Fruit fly (Drosophila melanogaster) whole organism, prepupa: ENCODE data around the gene CG14050.
A peak's percentile ranks its signal among the peaks of the same experiment; 100 is the strongest.

Experiments used
- Blimp-1 ChIP-seq: fragments of 200-800 bp; sonication (Bioruptor generic); optimal IDR thresholded peaks from 3 replicates; lab custom pipeline; 2017; ENCODE audit warnings: missing biosample characterization, missing genetic modification characterization, mild to moderate bottlenecking, moderate library complexity, missing genetic modification reagents
- CG10631 ChIP-seq: fragments of 200-800 bp; sonication (Bioruptor generic); optimal IDR thresholded peaks from 2 replicates; lab custom pipeline; 2016; ENCODE audit warnings: missing biosample characterization, missing genetic modification characterization
- CG10669 ChIP-seq: fragments of 200-800 bp; sonication (Bioruptor generic); optimal IDR thresholded peaks from 3 replicates; lab custom pipeline; 2018; ENCODE audit warnings: missing biosample characterization, mild to moderate bottlenecking, missing genetic modification characterization, moderate library complexity
- CG11762 ChIP-seq: fragments of 200-800 bp; sonication (Bioruptor generic); optimal IDR thresholded peaks from 3 replicates; lab custom pipeline; 2016; ENCODE audit warnings: missing biosample characterization, missing genetic modification characterization; ENCODE audit not compliant: insufficient read depth
- CG15336 ChIP-seq: fragments of 200-800 bp; sonication (Bioruptor generic); IDR thresholded peaks from 2 replicates; pipeline ENCODE4 v1.3.6; 2022; ENCODE audit warnings: missing biosample characterization, missing genetic modification characterization
- CG1621 ChIP-seq: fragments of 200-800 bp; sonication (Bioruptor generic); optimal IDR thresholded peaks from 3 replicates; lab custom pipeline; 2018; ENCODE audit warnings: missing biosample characterization, mild to moderate bottlenecking, missing genetic modification characterization
- CG16779 ChIP-seq: fragments of 200-800 bp; sonication (Bioruptor generic); optimal IDR thresholded peaks from 3 replicates; lab custom pipeline; 2017; ENCODE audit warnings: missing biosample characterization, mild to moderate bottlenecking, missing genetic modification characterization
- CG32006 ChIP-seq: fragments of 200-800 bp; sonication (Bioruptor generic); optimal IDR thresholded peaks from 3 replicates; lab custom pipeline; 2017; ENCODE audit warnings: missing biosample characterization, mild to moderate bottlenecking, missing genetic modification characterization
- CG34406 ChIP-seq: fragments of 200-800 bp; sonication (Bioruptor generic); optimal IDR thresholded peaks from 3 replicates; lab custom pipeline; 2016; ENCODE audit warnings: missing biosample characterization, missing genetic modification characterization
- CG3919 ChIP-seq: fragments of 200-800 bp; sonication (Bioruptor generic); optimal IDR thresholded peaks from 3 replicates; lab custom pipeline; 2016; ENCODE audit warnings: missing biosample characterization, missing genetic modification characterization
- CG6163 ChIP-seq: fragments of 200-800 bp; sonication (Bioruptor generic); IDR thresholded peaks from 3 replicates; pipeline ENCODE4 v1.3.6; 2022; ENCODE audit warnings: missing biosample characterization, missing genetic modification characterization
- CG6276 ChIP-seq: fragments of 200-800 bp; sonication (Bioruptor generic); optimal IDR thresholded peaks from 2 replicates; lab custom pipeline; 2017; ENCODE audit warnings: missing biosample characterization, mild to moderate bottlenecking, missing genetic modification characterization
- CG6792 ChIP-seq: fragments of 200-800 bp; sonication (Bioruptor generic); optimal IDR thresholded peaks from 3 replicates; lab custom pipeline; 2016; ENCODE audit warnings: missing biosample characterization, missing genetic modification characterization
- CG6808 ChIP-seq: fragments of 200-800 bp; sonication (Bioruptor generic); optimal IDR thresholded peaks from 3 replicates; lab custom pipeline; 2017; ENCODE audit warnings: missing biosample characterization, missing genetic modification characterization, mild to moderate bottlenecking, moderate library complexity, missing genetic modification reagents
- CG6854 ChIP-seq: fragments of 200-800 bp; sonication (Bioruptor generic); optimal IDR thresholded peaks from 2 replicates; lab custom pipeline; 2017; ENCODE audit warnings: missing biosample characterization, mild to moderate bottlenecking, missing genetic modification characterization
- CG7368 ChIP-seq: fragments of 200-800 bp; sonication (Bioruptor generic); optimal IDR thresholded peaks from 3 replicates; lab custom pipeline; 2016; ENCODE audit warnings: missing biosample characterization, missing genetic modification characterization
- CG8119 ChIP-seq: fragments of 200-800 bp; sonication (Bioruptor generic); IDR thresholded peaks from 3 replicates; pipeline ENCODE4 v1.3.6; 2022; ENCODE audit warnings: missing biosample characterization, missing genetic modification characterization
- CG8319 ChIP-seq: fragments of 200-800 bp; sonication (Bioruptor generic); optimal IDR thresholded peaks from 3 replicates; lab custom pipeline; 2016; ENCODE audit warnings: missing biosample characterization, missing genetic modification characterization
- Eip75B ChIP-seq: fragments of 200-800 bp; sonication (Bioruptor generic); optimal IDR thresholded peaks from 3 replicates; lab custom pipeline; 2016; ENCODE audit warnings: missing biosample characterization, missing genetic modification characterization
- Eip78C ChIP-seq: fragments of 200-800 bp; sonication (Bioruptor generic); peaks from one replicate; lab custom pipeline; 2016; ENCODE audit warnings: missing biosample characterization, missing genetic modification characterization
- Eip93F ChIP-seq: fragments of 200-800 bp; sonication (Bioruptor generic); optimal IDR thresholded peaks from 2 replicates; lab custom pipeline; 2016; ENCODE audit warnings: missing biosample characterization, mild to moderate bottlenecking, missing genetic modification characterization
- Gug ChIP-seq: fragments of 200-800 bp; sonication (Bioruptor generic); IDR thresholded peaks from 2 replicates; pipeline ENCODE4 v1.3.6; 2022; ENCODE audit warnings: missing biosample characterization, missing genetic modification characterization
- Hr38 ChIP-seq: sonication (Bioruptor generic); optimal IDR thresholded peaks from 2 replicates; lab custom pipeline; 2016; ENCODE audit warnings: missing biosample characterization, missing genetic modification characterization
- Lpt ChIP-seq: fragments of 200-800 bp; sonication (Bioruptor generic); optimal IDR thresholded peaks from 3 replicates; lab custom pipeline; 2016; ENCODE audit warnings: missing biosample characterization, missing genetic modification characterization
- Met ChIP-seq: fragments of 200-800 bp; sonication (Bioruptor generic); optimal IDR thresholded peaks from 3 replicates; lab custom pipeline; 2016; ENCODE audit warnings: missing biosample characterization, missing genetic modification characterization
- OdsH ChIP-seq: fragments of 200-800 bp; sonication (Bioruptor generic); optimal IDR thresholded peaks from 3 replicates; lab custom pipeline; 2016; ENCODE audit warnings: missing biosample characterization, missing genetic modification characterization
- Sox15 ChIP-seq: fragments of 200-800 bp; sonication (Bioruptor generic); optimal IDR thresholded peaks from 3 replicates; lab custom pipeline; 2016; ENCODE audit warnings: missing biosample characterization, missing genetic modification characterization
- achi ChIP-seq: fragments of 200-800 bp; sonication (Bioruptor generic); optimal IDR thresholded peaks from 3 replicates; lab custom pipeline; 2016; ENCODE audit warnings: missing biosample characterization, missing genetic modification characterization
- acj6 ChIP-seq: fragments of 200-800 bp; sonication (Bioruptor generic); optimal IDR thresholded peaks from 3 replicates; lab custom pipeline; 2016; ENCODE audit warnings: missing biosample characterization, missing genetic modification characterization
- cyc ChIP-seq: fragments of 200-800 bp; sonication (Bioruptor generic); optimal IDR thresholded peaks from 3 replicates; lab custom pipeline; 2016; ENCODE audit warnings: missing biosample characterization, missing genetic modification characterization
- dac ChIP-seq: fragments of 200-800 bp; sonication (Bioruptor generic); optimal IDR thresholded peaks from 2 replicates; lab custom pipeline; 2017; ENCODE audit warnings: missing biosample characterization, mild to moderate bottlenecking, missing genetic modification characterization
- eg ChIP-seq: fragments of 200-800 bp; sonication (Bioruptor generic); IDR thresholded peaks from 3 replicates; pipeline ENCODE4 v1.3.6; 2022; ENCODE audit warnings: missing biosample characterization, missing genetic modification characterization
- esn ChIP-seq: fragments of 200-800 bp; sonication (Bioruptor generic); optimal IDR thresholded peaks from 2 replicates; lab custom pipeline; 2016; ENCODE audit warnings: missing biosample characterization, mild to moderate bottlenecking, missing genetic modification characterization, moderate library complexity
- fd59A ChIP-seq: fragments of 200-800 bp; sonication (Bioruptor generic); optimal IDR thresholded peaks from 2 replicates; lab custom pipeline; 2017; ENCODE audit warnings: missing biosample characterization, mild to moderate bottlenecking, missing genetic modification characterization, missing genetic modification reagents
- net ChIP-seq: fragments of 200-800 bp; sonication (Bioruptor generic); optimal IDR thresholded peaks from 3 replicates; lab custom pipeline; 2016; ENCODE audit warnings: missing biosample characterization, missing genetic modification characterization
- salr ChIP-seq, 2 experiments: fragments of 200-800 bp; sonication (Bioruptor generic); optimal IDR thresholded peaks; 3 replicates each; lab custom pipeline; 2016 to 2018; ENCODE audit warnings: missing biosample characterization in 2 of 2, missing genetic modification characterization in 2 of 2, mild to moderate bottlenecking in 1 of 2
- spab ChIP-seq: fragments of 200-800 bp; sonication (Bioruptor generic); optimal IDR thresholded peaks from 2 replicates; lab custom pipeline; 2017; ENCODE audit warnings: missing biosample characterization, mild to moderate bottlenecking, missing genetic modification characterization, missing genetic modification reagents
- ss ChIP-seq, 2 experiments: fragments of 200-800 bp; sonication (Bioruptor generic); optimal IDR thresholded peaks; 2 replicates in 1 of 2; 3 replicates in 1 of 2; lab custom pipeline; 2017 to 2018; ENCODE audit warnings: mild to moderate bottlenecking in 2 of 2, missing biosample characterization in 2 of 2, missing genetic modification characterization in 2 of 2, moderate library complexity in 1 of 2
- svp ChIP-seq: fragments of 200-800 bp; sonication (Bioruptor generic); peaks from one replicate; lab custom pipeline; 2016; ENCODE audit warnings: missing biosample characterization, missing genetic modification characterization
- topi ChIP-seq: fragments of 200-800 bp; sonication (Bioruptor generic); optimal IDR thresholded peaks from 3 replicates; lab custom pipeline; 2016; ENCODE audit warnings: missing biosample characterization, missing genetic modification characterization
- vri ChIP-seq: fragments of 200-800 bp; sonication (Bioruptor generic); optimal IDR thresholded peaks from 3 replicates; lab custom pipeline; 2016; ENCODE audit warnings: missing biosample characterization, mild to moderate bottlenecking, missing genetic modification characterization

Gene CG14050

DNA sequence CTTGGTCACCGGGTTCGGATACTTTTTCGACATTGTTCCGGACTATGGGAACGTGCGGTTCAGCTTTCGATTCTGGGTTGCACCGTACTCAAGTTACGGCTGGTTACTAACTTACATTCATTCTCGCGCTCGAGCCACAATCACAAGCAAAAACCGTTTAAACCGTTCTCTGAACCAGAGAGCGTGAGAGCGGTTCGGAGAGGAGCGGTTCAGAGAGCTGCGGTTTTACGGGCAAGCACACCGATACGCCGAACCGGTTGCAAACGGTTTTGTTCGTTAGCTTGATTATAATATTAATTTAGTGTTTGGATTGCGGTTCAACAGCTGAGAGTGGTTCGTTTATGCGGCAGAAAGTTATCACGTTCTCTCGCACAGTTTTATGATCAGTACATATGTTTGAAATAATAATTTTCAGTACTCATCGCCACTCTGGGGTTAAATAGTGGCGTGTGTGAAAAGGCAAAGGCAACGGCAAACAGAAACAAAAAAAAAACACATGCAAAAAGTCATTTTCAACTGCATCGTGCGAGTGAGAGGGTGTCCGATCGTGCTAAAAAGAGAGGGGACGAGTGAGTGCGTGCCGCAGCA, at the start of gene CG14050:
TSS of gene CG14050 (minus strand) at position 560 of the 588 bp plus-strand sequence.
- no peak for TF ChIP-seq acj6 (GFP tag; lab: Kevin White, UChicago)
- TF ChIP-seq svp (GFP tag; lab: Kevin White, UChicago), result no peak
- TF ChIP-seq topi (GFP tag; lab: Kevin White, UChicago), result peak; percentile 8
- no peak for TF ChIP-seq CG11762 (GFP tag; lab: Kevin White, UChicago)
- no peak for TF ChIP-seq CG32006 (GFP tag; lab: Kevin White, UChicago)
- TF ChIP-seq ss (GFP tag; optimal IDR thresholded peaks at IDR 0.05; lab: Kevin White, UChicago), result peak in 1 of 2 experiments; percentile 47
- no peak for TF ChIP-seq CG3919
- TF ChIP-seq Met, result no peak
- no peak for TF ChIP-seq Hr38
- TF ChIP-seq CG10669 (GFP tag; lab: Kevin White, UChicago), result no peak
- no peak for TF ChIP-seq CG16779 (tag; lab: Kevin White, UChicago)
- no peak for TF ChIP-seq eg (GFP tag; lab: Robert Waterston, UW)
- TF ChIP-seq Gug (GFP tag; lab: Robert Waterston, UW), result no peak
- no peak for TF ChIP-seq net (GFP tag; lab: Kevin White, UChicago)
- no peak for TF ChIP-seq Blimp-1 (GFP tag; lab: Kevin White, UChicago)
- TF ChIP-seq Eip78C (GFP tag; lab: Kevin White, UChicago), result peak; percentile 18
- no peak for TF ChIP-seq CG8319 (GFP tag; lab: Kevin White, UChicago)
- no peak for TF ChIP-seq CG6792

dm6 chrX:2366171-2366570, 40.2 kb upstream of the CG14050 start, which contains the start of gene CG2841:
TSS of gene CG2841 (minus strand) at chrX:2366356.
- TF ChIP-seq CG6792 (no peak), esn (GFP tag; lab: Kevin White, UChicago) (no peak), CG7368 (GFP tag; lab: Kevin White, UChicago) (no peak), CG1621 (tag; lab: Kevin White, UChicago) (no peak), CG8119 (no peak), OdsH (GFP tag; lab: Kevin White, UChicago) (no peak), Hr38 (no peak), Sox15 (GFP tag; lab: Kevin White, UChicago) (no peak), svp (GFP tag; lab: Kevin White, UChicago) (peak; percentile 38), CG6276 (GFP tag; lab: Kevin White, UChicago) (no peak), Eip93F (GFP tag; lab: Kevin White, UChicago) (no peak), CG8319 (GFP tag; lab: Kevin White, UChicago) (no peak), CG6808 (GFP tag; lab: Kevin White, UChicago) (no peak), vri (GFP tag; lab: Kevin White, UChicago) (no peak), spab (GFP tag; lab: Kevin White, UChicago) (no peak), CG3919 (peak; percentile 24), Eip75B (GFP tag; lab: Kevin White, UChicago) (no peak), ss (GFP tag; optimal IDR thresholded peaks at IDR 0.05; lab: Kevin White, UChicago) (peak in 1 of 2 experiments; percentile 49), salr (GFP tag; optimal IDR thresholded peaks at IDR 0.05; lab: Kevin White, UChicago) (no peak), CG15336 (no peak), achi (GFP tag; lab: Kevin White, UChicago) (no peak), CG6163 (GFP tag; lab: Robert Waterston, UW) (0 out of 3 replicates have a peak, but pooled peaks have one; percentile 15), CG10631 (GFP tag; lab: Kevin White, UChicago) (no peak), Lpt (GFP tag; lab: Kevin White, UChicago) (no peak), CG34406 (GFP tag; lab: Kevin White, UChicago) (no peak), CG10669 (GFP tag; lab: Kevin White, UChicago) (no peak), cyc (GFP tag; lab: Kevin White, UChicago) (no peak), CG6854 (GFP tag; lab: Kevin White, UChicago) (peak; percentile 0), fd59A (no peak), dac (GFP tag; lab: Kevin White, UChicago) (no peak)
